Worm (Caenorhabditis elegans): ENCODE results near the gene ptpn-22.

DNA sequence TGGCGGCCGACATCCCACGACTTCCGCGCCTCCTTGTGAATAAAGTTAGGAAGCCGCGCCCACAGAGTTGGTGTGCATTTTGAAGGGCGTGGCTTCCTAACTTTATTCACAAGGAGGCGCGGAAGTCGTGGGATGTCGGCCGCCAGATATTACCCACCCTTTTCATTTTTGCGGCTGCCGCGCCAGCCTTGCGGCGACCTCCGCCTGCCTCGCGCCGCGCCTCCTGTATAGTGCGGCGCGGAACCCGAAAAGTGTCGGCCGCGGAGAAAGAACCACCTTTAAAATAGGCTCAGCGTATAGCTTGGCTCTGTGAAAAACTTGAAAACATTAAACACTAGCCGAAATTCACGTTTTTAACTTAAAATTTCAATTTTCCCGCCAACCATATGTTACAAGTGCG, 23.4 kb upstream of the ptpn-22 start:
- TF ChIP-seq nhr-12 (tag; optimal IDR thresholded peaks at IDR 0.05) (no peak), skn-1 (tag; optimal IDR thresholded peaks at IDR 0.05) (no peak), nhr-76 (tag; optimal IDR thresholded peaks at IDR 0.05) (no peak), lin-39 (tag; optimal IDR thresholded peaks at IDR 0.05) (no peak), unc-62 (GFP tag; optimal IDR thresholded peaks at IDR 0.05) (no peak), nhr-237 (tag; optimal IDR thresholded peaks at IDR 0.05) (no peak), sea-2 (GFP tag; optimal IDR thresholded peaks at IDR 0.05) (no peak)
